Worm (Caenorhabditis elegans): ENCODE data around the gene Y73B6BL.289.
A peak's percentile ranks its signal among the peaks of the same experiment; 100 is the strongest.

Y73B6BL.289 gene

DNA sequence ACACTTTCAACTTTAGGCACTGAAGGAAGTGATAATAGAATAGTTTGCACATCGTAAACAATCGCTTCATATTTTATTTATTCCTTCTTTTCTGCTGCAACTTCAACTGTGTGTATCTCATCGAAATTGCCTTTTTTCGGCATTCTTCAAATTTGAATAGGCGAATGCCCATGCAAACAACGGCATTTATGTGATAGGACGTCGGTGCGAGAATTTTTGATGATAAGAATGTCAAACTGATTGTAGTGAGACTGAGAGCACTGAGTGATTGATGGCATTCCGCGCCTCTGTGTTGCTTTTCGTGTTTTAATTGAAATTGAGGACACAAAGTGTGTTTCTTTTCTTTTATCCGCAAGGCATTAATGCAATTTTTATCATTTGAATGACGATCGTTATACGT lies 16.5 kb upstream of the Y73B6BL.289 start (continued):
- peak; percentile 55 for TF ChIP-seq dve-1 (tag; optimal IDR thresholded peaks at IDR 0.05; ENCODE audit: insufficient read depth)

DNA sequence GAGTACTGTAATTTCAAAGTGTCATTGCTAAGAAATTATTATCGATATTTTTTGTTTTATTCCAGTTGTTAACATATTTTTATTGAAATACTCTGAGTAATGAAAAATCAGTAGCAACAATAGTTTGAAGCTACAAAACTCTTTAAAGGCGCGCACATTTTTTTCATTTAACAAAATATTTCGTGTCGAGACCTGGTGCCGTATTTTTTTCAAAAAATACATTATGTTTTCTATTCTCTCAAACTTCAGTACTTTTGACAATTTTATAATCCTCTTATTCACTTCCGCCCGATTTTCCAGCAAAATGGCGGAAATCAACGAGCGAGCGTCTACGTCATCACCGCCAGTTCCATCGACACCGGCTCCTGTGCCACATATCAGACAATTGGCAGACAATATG lies 13.4 kb upstream of the Y73B6BL.289 start, which contains the start of gene blos-2:
Gene blos-2 (plus strand): TSS at position 301 of the 400 bp plus-strand sequence.
- TF ChIP-seq nhr-102 (tag; optimal IDR thresholded peaks at IDR 0.05) (no peak), dmd-8 (GFP tag; IDR thresholded peaks at IDR 0.05) (no peak), ceh-20 (GFP tag; IDR thresholded peaks at IDR 0.05) (no peak), lin-29 (GFP tag; IDR thresholded peaks at IDR 0.05) (no peak), php-3 (GFP tag; IDR thresholded peaks at IDR 0.05) (no peak)

DNA sequence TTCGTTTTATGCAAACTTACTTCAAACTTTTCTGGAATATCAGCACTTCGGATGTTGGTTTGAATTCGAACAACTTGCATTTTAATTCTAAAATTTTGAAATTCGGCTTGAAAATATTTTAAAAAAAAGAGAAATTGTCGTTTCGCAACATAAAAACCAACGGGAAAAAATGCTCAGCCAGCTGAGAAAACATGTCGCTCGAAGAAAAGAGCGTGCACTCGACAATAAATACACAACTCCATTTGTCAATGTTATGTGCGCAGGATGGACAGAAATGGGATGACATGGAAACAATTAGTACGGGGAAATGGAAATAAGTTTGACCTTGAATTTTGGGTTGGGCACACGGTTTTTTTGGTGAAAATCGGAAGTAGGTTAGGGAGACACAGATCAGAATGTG lies 11.4 kb upstream of the Y73B6BL.289 start, which contains the start of gene mif-4:
Gene mif-4 (minus strand): TSS at position 87 of the 400 bp plus-strand sequence.
- TF ChIP-seq pha-4 (GFP tag; IDR thresholded peaks at IDR 0.05) (no peak), pha-4 (tag; optimal IDR thresholded peaks at IDR 0.05) (peak; percentile 24), T26A8.4 (GFP tag; IDR thresholded peaks at IDR 0.05) (no peak), mdl-1 (tag; optimal IDR thresholded peaks at IDR 0.05) (peak in 1 of 2 experiments; percentile 12), lin-13 (GFP tag; optimal IDR thresholded peaks at IDR 0.05) (no peak), mxl-2 (GFP tag; conservative IDR thresholded peaks at IDR 0.05) (no peak), unc-62 (GFP tag; optimal IDR thresholded peaks at IDR 0.05 in 1 of 2) (peak in 1 of 2 experiments; percentile 43), unc-62 (tag; optimal IDR thresholded peaks at IDR 0.05) (no peak), fkh-10 (GFP tag; optimal IDR thresholded peaks at IDR 0.05) (no peak)

DNA sequence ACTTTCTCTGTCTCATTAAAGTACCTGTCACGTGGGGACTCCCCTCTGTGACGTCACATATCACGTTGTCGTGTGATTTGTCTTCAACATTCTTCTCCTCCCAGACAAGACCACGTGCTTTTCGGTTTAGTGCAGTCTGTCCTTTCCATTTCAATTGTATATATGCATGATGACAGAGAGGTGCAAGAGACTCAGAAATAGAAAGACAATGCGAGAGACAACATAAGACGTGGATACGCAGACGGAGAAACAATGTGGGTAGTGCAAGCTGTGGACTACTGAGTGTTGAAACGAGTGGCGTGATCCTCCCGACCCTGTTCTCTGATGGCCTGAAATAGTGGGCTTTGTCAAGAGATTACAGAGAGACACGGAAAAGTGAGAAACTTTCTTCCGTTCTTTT lies 10.6 kb upstream of the Y73B6BL.289 start:
- TF ChIP-seq nhr-41 (GFP tag; IDR thresholded peaks at IDR 0.05) (no peak), daf-8 (GFP tag; IDR thresholded peaks at IDR 0.05) (no peak), ceh-28 (tag; optimal IDR thresholded peaks at IDR 0.05) (no peak), nhr-42 (GFP tag; IDR thresholded peaks at IDR 0.05) (peak; percentile 80; the same call in 1 of the 2 replicates), ZK546.5 (tag; optimal IDR thresholded peaks at IDR 0.05) (peak in 1 of 2 experiments; percentile 2), fkh-10 (GFP tag; optimal IDR thresholded peaks at IDR 0.05) (peak; percentile 31), mes-2 (tag; optimal IDR thresholded peaks at IDR 0.05; ENCODE audit: poor library complexity, severe bottlenecking) (peak; percentile 79), lim-7 (GFP tag; IDR thresholded peaks at IDR 0.05) (no peak), nhr-111 (GFP tag; optimal IDR thresholded peaks at IDR 0.05) (no peak), nhr-237 (tag; optimal IDR thresholded peaks at IDR 0.05) (no peak), duxl-1 (tag; optimal IDR thresholded peaks at IDR 0.05; ENCODE audit: poor library complexity) (peak; percentile 76), lsy-2 (tag; optimal IDR thresholded peaks at IDR 0.05) (peak; percentile 78 to 95), spr-3 (GFP tag; optimal IDR thresholded peaks at IDR 0.05) (peak; percentile 71), arid-1 (GFP tag; conservative IDR thresholded peaks at IDR 0.05) (peak; percentile 46; the same call in 1 of the 2 replicates), lin-15B (tag; optimal IDR thresholded peaks at IDR 0.05) (no peak), ceh-20 (GFP tag; IDR thresholded peaks at IDR 0.05) (peak; percentile 97), dmd-8 (GFP tag; IDR thresholded peaks at IDR 0.05) (no peak), attf-4 (tag; optimal IDR thresholded peaks at IDR 0.05) (no peak), lin-13 (GFP tag; optimal IDR thresholded peaks at IDR 0.05) (peak; percentile 90), dpl-1 (GFP tag; optimal IDR thresholded peaks at IDR 0.05) (peak; percentile 72), ztf-11 (tag; optimal IDR thresholded peaks at IDR 0.05) (no peak), ceh-44 (GFP tag; IDR thresholded peaks at IDR 0.05) (no peak), nhr-102 (tag; optimal IDR thresholded peaks at IDR 0.05) (peak; percentile 96), F10B5.3 (tag; optimal IDR thresholded peaks at IDR 0.05) (no peak), ceh-62 (tag; optimal IDR thresholded peaks at IDR 0.05) (no peak), egl-43 (GFP tag; IDR thresholded peaks at IDR 0.05) (peak; percentile 76), snpc-1.2 (GFP tag; IDR thresholded peaks at IDR 0.05) (0 out of 2 replicates have a peak, but pooled peaks have one; percentile 38), madf-9 (GFP tag; conservative IDR thresholded peaks at IDR 0.05) (0 out of 2 replicates have a peak, but pooled peaks have one; percentile 44), gei-8 (GFP tag; optimal IDR thresholded peaks at IDR 0.05) (peak; percentile 95), nhr-10 (tag; optimal IDR thresholded peaks at IDR 0.05) (peak; percentile 38), nhr-28 (tag; optimal IDR thresholded peaks at IDR 0.05) (peak; percentile 89), madf-5 (GFP tag; IDR thresholded peaks at IDR 0.05) (no peak), Y5F2A.4 (GFP tag; optimal IDR thresholded peaks at IDR 0.05) (no peak), unc-39 (tag; optimal IDR thresholded peaks at IDR 0.05) (no peak), rbr-2 (tag; optimal IDR thresholded peaks at IDR 0.05) (peak; percentile 75), lin-39 (tag; optimal IDR thresholded peaks at IDR 0.05) (no peak)

Data from whole organism, L4 larva.